Worm (Caenorhabditis elegans) whole organism, L3 larva: ENCODE results near the gene bus-1.

Experiments
- ceh-16 ChIP-seq: sonication (generic microtip); optimal IDR thresholded peaks from 2 replicates; lab custom pipeline; 2017; ENCODE audit warnings: missing biosample characterization, missing genetic modification characterization
- ceh-28 ChIP-seq: fragments of 150-350 bp; optimal IDR thresholded peaks from 2 replicates; lab custom pipeline; 2014; ENCODE audit warnings: missing biosample characterization, missing genetic modification reagents, missing genetic modification characterization
- daf-12 ChIP-seq: fragments of 150-350 bp; optimal IDR thresholded peaks from 2 replicates; lab custom pipeline; 2014; ENCODE audit warnings: missing biosample characterization, missing genetic modification reagents, missing genetic modification characterization
- egl-27 ChIP-seq: sonication (generic microtip); optimal IDR thresholded peaks from 4 replicates; lab custom pipeline; 2017; ENCODE audit warnings: missing biosample characterization, missing genetic modification reagents, missing genetic modification characterization
- elt-3 ChIP-seq, 3 experiments: fragments of 150-350 bp in 1 of 3; sonication (generic microtip) in 2 of 3; optimal IDR thresholded peaks; 2 replicates in 2 of 3; 4 replicates in 1 of 3; lab custom pipeline; 2014 to 2017; ENCODE audit warnings: missing biosample characterization in 3 of 3, missing genetic modification characterization in 3 of 3
- fkh-10 ChIP-seq: sonication (generic microtip); optimal IDR thresholded peaks from 2 replicates; lab custom pipeline; 2017; ENCODE audit warnings: missing biosample characterization, missing genetic modification reagents, missing genetic modification characterization
- lsy-12 ChIP-seq: sonication (generic microtip); optimal IDR thresholded peaks from 2 replicates; lab custom pipeline; 2016; ENCODE audit warnings: mild to moderate bottlenecking, missing genetic modification characterization, missing compliant biosample characterization
- nhr-237 ChIP-seq: fragments of 150-350 bp; optimal IDR thresholded peaks from 2 replicates; lab custom pipeline; 2014; ENCODE audit warnings: missing biosample characterization, missing genetic modification characterization
- nhr-43 ChIP-seq: sonication (generic microtip); optimal IDR thresholded peaks from 2 replicates; lab custom pipeline; 2016; ENCODE audit warnings: mild to moderate bottlenecking, missing genetic modification characterization, missing compliant biosample characterization; ENCODE audit not compliant: poor library complexity, severe bottlenecking
- zag-1 ChIP-seq: fragments of 150-350 bp; optimal IDR thresholded peaks from 2 replicates; lab custom pipeline; 2014; ENCODE audit warnings: missing biosample characterization, missing genetic modification characterization
- ztf-4 ChIP-seq: fragments of 150-350 bp; optimal IDR thresholded peaks from 2 replicates; lab custom pipeline; 2014; ENCODE audit warnings: missing biosample characterization, missing genetic modification characterization

ce11 chrV:9051100-9051499 lies 26.5 kb upstream of the bus-1 start, which contains the start of gene C25E10.7:
- TF ChIP-seq egl-27 (no peak), lsy-12 (no peak), fkh-10 (no peak), zag-1 (no peak), ceh-16 (tag; lab: Kevin White, UChicago) (no peak), nhr-237 (tag; lab: Kevin White, UChicago) (no peak), elt-3 (tag; optimal IDR thresholded peaks at IDR 0.05; lab: Kevin White, UChicago) (no peak), nhr-43 (no peak), ztf-4 (no peak), daf-12 (tag; lab: Kevin White, UChicago) (no peak), ceh-28 (tag; lab: Kevin White, UChicago) (no peak)
